Worm (Caenorhabditis elegans): Measurements from ENCODE around the gene F56A8.5.

Gene F56A8.5

DNA sequence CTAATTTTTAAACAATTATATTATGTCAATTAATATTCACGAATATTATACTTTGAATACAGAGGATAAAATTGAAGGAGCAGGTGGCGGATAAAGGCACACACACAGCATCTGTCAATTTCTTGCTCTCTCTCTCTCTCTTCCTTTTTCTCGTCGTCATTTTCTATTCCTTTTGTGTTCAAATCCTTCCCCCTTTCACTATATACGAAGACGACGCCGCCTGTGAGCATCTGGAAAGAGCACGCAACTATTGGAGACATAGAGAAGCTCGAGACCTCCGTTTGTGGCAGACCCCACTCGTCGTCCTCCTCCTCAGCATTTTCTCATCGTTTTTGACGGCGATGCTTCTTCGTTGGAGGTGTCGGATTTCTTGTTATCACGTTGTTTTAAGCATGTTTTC, 7.5 kb upstream of the F56A8.5 start:
- TF ChIP-seq klf-2 (GFP tag; conservative IDR thresholded peaks at IDR 0.05): no peak
- no peak for TF ChIP-seq flt-1 (GFP tag; IDR thresholded peaks at IDR 0.05)
- TF ChIP-seq ref-1 (GFP tag; conservative IDR thresholded peaks at IDR 0.05): no peak
- TF ChIP-seq med-1 (GFP tag; optimal IDR thresholded peaks at IDR 0.05; ENCODE audit: insufficient read depth): no peak
- no peak for TF ChIP-seq ztf-23 (GFP tag; IDR thresholded peaks at IDR 0.05)
- TF ChIP-seq ztf-29 (GFP tag; IDR thresholded peaks at IDR 0.05): no peak
- no peak for TF ChIP-seq tab-1 (GFP tag; IDR thresholded peaks at IDR 0.05)
- TF ChIP-seq T22C8.4 (GFP tag; IDR thresholded peaks at IDR 0.05): no peak
- TF ChIP-seq cog-1 (tag; optimal IDR thresholded peaks at IDR 0.05): no peak

DNA sequence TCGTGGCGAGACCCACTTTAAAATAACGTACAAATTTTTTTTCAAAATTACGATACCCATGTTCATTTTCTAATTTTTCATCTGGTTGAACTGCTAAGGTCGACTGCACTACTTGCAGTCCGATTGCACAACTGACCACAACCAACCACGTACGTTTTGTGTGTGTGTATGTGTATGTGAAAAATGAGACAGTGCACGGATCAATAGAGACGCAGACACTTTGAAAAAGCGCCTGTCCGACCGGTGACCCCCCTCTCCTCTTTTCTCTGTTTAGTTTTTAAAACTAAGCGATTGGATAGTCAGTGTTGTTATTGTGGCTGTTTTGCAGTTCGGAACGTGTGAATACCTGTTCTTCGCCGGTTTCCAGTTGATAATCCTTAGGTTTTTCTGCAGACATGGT, 6.9 kb upstream of the F56A8.5 start:
- TF ChIP-seq flt-1 (GFP tag; IDR thresholded peaks at IDR 0.05) (0 out of 2 replicates have a peak, but pooled peaks have one; percentile 17), med-1 (GFP tag; optimal IDR thresholded peaks at IDR 0.05; ENCODE audit: insufficient read depth) (no peak)

DNA sequence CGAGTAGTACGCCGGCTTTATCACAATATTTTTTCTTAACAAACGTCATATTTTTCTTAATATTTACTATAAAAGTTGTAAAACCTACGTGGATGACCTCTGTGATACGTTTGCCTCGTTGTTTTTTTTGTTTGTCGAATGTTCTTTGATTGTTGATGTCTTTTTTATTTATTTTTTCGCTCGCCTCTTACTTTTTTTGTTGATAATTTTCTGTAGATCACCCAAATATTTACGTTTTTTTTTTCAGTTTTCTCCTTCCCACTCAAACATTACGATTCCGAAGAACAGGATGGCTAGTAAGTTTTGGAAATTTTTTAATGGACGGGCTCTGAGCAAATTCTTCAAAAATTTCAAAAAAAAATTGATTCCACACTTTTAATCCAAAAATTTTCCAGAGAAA, 5.3 kb upstream of the F56A8.5 start:
- TF ChIP-seq ztf-23 (GFP tag; IDR thresholded peaks at IDR 0.05) (no peak), ref-1 (GFP tag; conservative IDR thresholded peaks at IDR 0.05) (no peak), med-1 (GFP tag; optimal IDR thresholded peaks at IDR 0.05; ENCODE audit: insufficient read depth) (no peak), ztf-29 (GFP tag; IDR thresholded peaks at IDR 0.05) (no peak), cog-1 (tag; optimal IDR thresholded peaks at IDR 0.05) (no peak), flt-1 (GFP tag; IDR thresholded peaks at IDR 0.05) (no peak), T22C8.4 (GFP tag; IDR thresholded peaks at IDR 0.05) (no peak), tab-1 (GFP tag; IDR thresholded peaks at IDR 0.05) (no peak), klf-2 (GFP tag; conservative IDR thresholded peaks at IDR 0.05) (no peak)

DNA sequence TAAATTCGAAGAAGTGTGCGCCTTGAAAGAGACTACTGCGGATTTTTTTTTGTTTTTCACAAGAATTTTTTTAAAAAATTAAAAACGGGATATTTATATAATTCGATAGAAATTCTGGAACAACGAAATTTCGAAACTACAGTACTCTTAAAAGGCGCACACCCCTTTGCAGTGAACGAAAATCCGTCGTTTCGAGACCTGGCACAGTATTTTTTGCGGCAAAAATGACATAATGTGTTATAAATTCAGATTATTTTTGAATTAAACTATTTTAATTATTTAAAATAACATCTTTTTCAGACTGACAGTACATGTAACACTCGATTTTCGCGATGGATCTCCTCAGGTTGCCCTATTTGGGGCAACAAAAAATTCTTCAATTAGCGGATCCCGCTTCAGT, 2.7 kb upstream of the F56A8.5 start, which contains the start of gene F56A8.4:
F56A8.4 (plus strand) TSS at position 301 of the 400 bp plus-strand sequence.
- TF ChIP-seq tab-1 (GFP tag; IDR thresholded peaks at IDR 0.05): no peak
- no peak for TF ChIP-seq ref-1 (GFP tag; conservative IDR thresholded peaks at IDR 0.05)
- no peak for TF ChIP-seq ztf-29 (GFP tag; IDR thresholded peaks at IDR 0.05)
- no peak for TF ChIP-seq ztf-23 (GFP tag; IDR thresholded peaks at IDR 0.05)
- TF ChIP-seq cog-1 (tag; optimal IDR thresholded peaks at IDR 0.05): no peak
- no peak for TF ChIP-seq klf-2 (GFP tag; conservative IDR thresholded peaks at IDR 0.05)
- TF ChIP-seq flt-1 (GFP tag; IDR thresholded peaks at IDR 0.05): no peak
- no peak for TF ChIP-seq med-1 (GFP tag; optimal IDR thresholded peaks at IDR 0.05; ENCODE audit: insufficient read depth)
- no peak for TF ChIP-seq T22C8.4 (GFP tag; IDR thresholded peaks at IDR 0.05)

DNA sequence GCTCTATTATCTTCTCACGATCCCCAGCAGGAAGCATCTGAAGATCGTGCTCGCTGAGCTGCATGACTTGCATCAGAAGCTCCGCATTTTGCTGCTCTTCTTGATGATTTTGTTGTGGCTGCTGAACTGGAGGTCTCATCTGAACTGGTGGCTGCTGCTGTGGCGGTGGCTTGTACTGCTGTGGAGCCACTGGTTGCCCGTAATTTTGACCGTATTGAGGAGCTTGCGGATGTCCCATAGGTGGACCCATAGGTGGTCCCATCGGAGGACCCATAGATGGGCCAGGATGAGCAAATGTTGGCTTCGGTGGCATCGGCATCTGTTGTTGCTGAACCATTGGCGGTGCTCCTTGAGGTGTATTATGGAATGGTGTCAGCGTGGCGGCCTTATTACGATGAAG, 1.4 kb downstream of the F56A8.5 start:
- TF ChIP-seq ztf-23 (GFP tag; IDR thresholded peaks at IDR 0.05) (no peak), flt-1 (GFP tag; IDR thresholded peaks at IDR 0.05) (no peak), tab-1 (GFP tag; IDR thresholded peaks at IDR 0.05) (no peak), med-1 (GFP tag; optimal IDR thresholded peaks at IDR 0.05; ENCODE audit: insufficient read depth) (no peak), cog-1 (tag; optimal IDR thresholded peaks at IDR 0.05) (no peak), T22C8.4 (GFP tag; IDR thresholded peaks at IDR 0.05) (no peak), klf-2 (GFP tag; conservative IDR thresholded peaks at IDR 0.05) (no peak), ztf-29 (GFP tag; IDR thresholded peaks at IDR 0.05) (no peak), ref-1 (GFP tag; conservative IDR thresholded peaks at IDR 0.05) (no peak)

DNA sequence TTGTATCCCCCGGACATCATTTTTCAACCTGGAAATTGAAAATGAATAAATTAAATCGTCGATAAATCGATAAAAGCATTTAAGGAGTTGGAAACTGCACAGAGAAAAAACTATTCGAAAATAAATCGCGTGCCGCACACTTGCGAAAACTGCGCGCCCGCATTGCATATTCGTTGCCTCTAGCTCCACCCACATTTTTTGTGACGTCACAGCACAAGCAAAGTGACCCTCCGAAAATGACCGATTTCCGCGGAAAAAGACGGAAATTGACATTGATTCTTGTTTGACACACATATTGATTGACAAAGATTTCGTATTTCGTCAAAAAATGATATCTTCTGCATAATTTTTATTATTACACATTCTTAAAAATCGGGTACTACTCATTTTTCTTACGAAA, 3.2 kb downstream of the F56A8.5 start, which contains the start of gene cpf-2:
cpf-2 (minus strand) TSS at position 28 of the 400 bp plus-strand sequence.
- TF ChIP-seq T22C8.4 (GFP tag; IDR thresholded peaks at IDR 0.05) (peak; percentile 73), flt-1 (GFP tag; IDR thresholded peaks at IDR 0.05) (peak; percentile 88), med-1 (GFP tag; optimal IDR thresholded peaks at IDR 0.05; ENCODE audit: insufficient read depth) (peak; percentile 89), tab-1 (GFP tag; IDR thresholded peaks at IDR 0.05) (peak; percentile 73; the same call in 1 of the 2 replicates), cog-1 (tag; optimal IDR thresholded peaks at IDR 0.05) (peak; percentile 45), klf-2 (GFP tag; conservative IDR thresholded peaks at IDR 0.05) (0 out of 2 replicates have a peak, but pooled peaks have one; percentile 44), ztf-23 (GFP tag; IDR thresholded peaks at IDR 0.05) (peak; percentile 83), ztf-29 (GFP tag; IDR thresholded peaks at IDR 0.05) (0 out of 2 replicates have a peak, but pooled peaks have one; percentile 25), ref-1 (GFP tag; conservative IDR thresholded peaks at IDR 0.05) (0 out of 2 replicates have a peak, but pooled peaks have one; percentile 23)

DNA sequence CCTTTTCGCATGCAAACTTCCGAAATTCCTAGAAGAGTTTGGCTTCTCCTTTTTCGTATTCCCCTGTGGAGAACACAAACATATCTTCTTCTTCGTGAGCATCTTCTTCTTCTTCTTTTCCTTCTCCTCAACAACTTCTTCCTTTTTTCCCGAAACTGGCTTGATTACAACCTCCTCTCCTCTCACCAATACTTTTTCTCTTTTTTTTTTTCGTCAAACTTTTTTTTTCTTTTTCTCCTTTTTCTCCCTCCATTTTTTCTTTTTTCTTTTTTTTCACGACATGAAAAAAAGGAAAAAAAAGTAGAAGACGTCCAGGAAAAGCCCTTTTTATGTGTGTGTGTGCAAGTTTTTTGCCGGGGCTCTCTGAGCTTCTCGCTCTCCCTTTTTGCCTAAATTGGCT, 5.2 kb downstream of the F56A8.5 start:
- TF ChIP-seq flt-1 (GFP tag; IDR thresholded peaks at IDR 0.05) (no peak), T22C8.4 (GFP tag; IDR thresholded peaks at IDR 0.05) (no peak), ref-1 (GFP tag; conservative IDR thresholded peaks at IDR 0.05) (no peak), klf-2 (GFP tag; conservative IDR thresholded peaks at IDR 0.05) (no peak), med-1 (GFP tag; optimal IDR thresholded peaks at IDR 0.05; ENCODE audit: insufficient read depth) (no peak), cog-1 (tag; optimal IDR thresholded peaks at IDR 0.05) (no peak), tab-1 (GFP tag; IDR thresholded peaks at IDR 0.05) (no peak), ztf-29 (GFP tag; IDR thresholded peaks at IDR 0.05) (no peak), ztf-23 (GFP tag; IDR thresholded peaks at IDR 0.05) (no peak)

DNA sequence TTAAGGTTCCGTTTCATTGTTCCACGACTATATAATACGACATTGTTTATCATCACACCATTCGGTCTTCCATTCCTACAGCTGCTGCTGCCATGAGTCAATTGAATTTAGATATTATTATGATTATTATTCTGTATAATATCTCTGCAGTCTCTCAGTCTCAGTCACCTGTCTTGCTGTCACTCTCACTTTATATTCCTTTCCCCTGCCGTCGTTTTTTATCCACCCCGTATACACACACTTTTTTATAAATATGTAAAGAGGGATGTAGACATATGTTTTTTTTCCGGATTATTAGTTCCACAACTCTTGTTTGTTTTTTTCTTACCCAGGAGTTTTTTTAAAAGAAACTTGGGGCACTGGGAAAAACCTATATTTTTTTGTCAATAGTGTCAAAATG, 6.6 kb downstream of the F56A8.5 start:
- TF ChIP-seq ztf-23 (GFP tag; IDR thresholded peaks at IDR 0.05) (no peak), klf-2 (GFP tag; conservative IDR thresholded peaks at IDR 0.05) (no peak), ztf-29 (GFP tag; IDR thresholded peaks at IDR 0.05) (no peak), ref-1 (GFP tag; conservative IDR thresholded peaks at IDR 0.05) (no peak), flt-1 (GFP tag; IDR thresholded peaks at IDR 0.05) (no peak), cog-1 (tag; optimal IDR thresholded peaks at IDR 0.05) (no peak), tab-1 (GFP tag; IDR thresholded peaks at IDR 0.05) (no peak), med-1 (GFP tag; optimal IDR thresholded peaks at IDR 0.05; ENCODE audit: insufficient read depth) (no peak), T22C8.4 (GFP tag; IDR thresholded peaks at IDR 0.05) (no peak)

DNA sequence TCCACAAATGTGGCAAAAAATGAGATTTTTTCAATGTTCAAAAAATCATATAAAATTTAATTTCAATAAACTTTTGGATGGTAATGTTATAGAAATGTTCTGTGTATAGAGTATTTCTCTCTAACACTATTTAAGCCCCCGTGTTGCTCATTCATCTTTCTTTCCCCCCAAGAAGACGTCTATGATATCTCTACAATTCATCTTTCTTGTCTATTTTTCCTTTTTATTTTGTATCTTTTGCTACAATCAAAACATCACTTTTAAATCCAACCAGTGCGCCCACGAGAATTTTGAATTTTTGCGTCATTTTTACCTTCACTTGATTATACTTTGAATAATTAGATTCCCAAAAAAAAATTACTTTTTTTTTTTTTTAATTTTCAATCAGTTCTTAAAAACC, 7.1 kb downstream of the F56A8.5 start:
- TF ChIP-seq med-1 (GFP tag; optimal IDR thresholded peaks at IDR 0.05; ENCODE audit: insufficient read depth) (no peak), flt-1 (GFP tag; IDR thresholded peaks at IDR 0.05) (no peak), ztf-29 (GFP tag; IDR thresholded peaks at IDR 0.05) (no peak), cog-1 (tag; optimal IDR thresholded peaks at IDR 0.05) (no peak), klf-2 (GFP tag; conservative IDR thresholded peaks at IDR 0.05) (no peak), ref-1 (GFP tag; conservative IDR thresholded peaks at IDR 0.05) (no peak), ztf-23 (GFP tag; IDR thresholded peaks at IDR 0.05) (no peak), tab-1 (GFP tag; IDR thresholded peaks at IDR 0.05) (no peak), T22C8.4 (GFP tag; IDR thresholded peaks at IDR 0.05) (no peak)

DNA sequence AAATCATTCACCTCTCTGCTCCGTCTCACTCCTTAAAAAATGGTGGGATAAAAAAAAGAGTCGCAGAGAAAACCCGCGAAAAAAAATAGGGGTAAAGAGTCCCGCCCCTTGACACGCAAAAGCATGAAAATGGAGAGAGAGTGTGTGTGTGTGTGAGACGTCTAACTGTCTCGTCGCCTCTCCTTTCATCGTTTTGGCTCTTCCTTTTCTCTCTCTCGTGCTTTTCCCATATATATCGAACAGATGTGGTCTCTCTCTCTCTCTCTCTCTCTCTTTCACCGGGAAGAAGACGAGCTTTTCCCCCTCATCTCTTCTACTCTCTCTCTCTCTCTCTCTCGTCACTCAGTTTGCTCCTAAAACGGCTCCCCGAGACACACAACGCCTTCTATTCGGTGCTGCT, 10.1 kb downstream of the F56A8.5 start:
- no peak for TF ChIP-seq tab-1 (GFP tag; IDR thresholded peaks at IDR 0.05)
- TF ChIP-seq cog-1 (tag; optimal IDR thresholded peaks at IDR 0.05): no peak
- TF ChIP-seq ztf-29 (GFP tag; IDR thresholded peaks at IDR 0.05): no peak
- no peak for TF ChIP-seq flt-1 (GFP tag; IDR thresholded peaks at IDR 0.05)
- TF ChIP-seq med-1 (GFP tag; optimal IDR thresholded peaks at IDR 0.05; ENCODE audit: insufficient read depth): no peak
- no peak for TF ChIP-seq ref-1 (GFP tag; conservative IDR thresholded peaks at IDR 0.05)
- TF ChIP-seq T22C8.4 (GFP tag; IDR thresholded peaks at IDR 0.05): no peak
- no peak; the same call in 1 of the 2 replicates for TF ChIP-seq ztf-23 (GFP tag; IDR thresholded peaks at IDR 0.05)
- no peak for TF ChIP-seq klf-2 (GFP tag; conservative IDR thresholded peaks at IDR 0.05)
